Fruit fly (Drosophila melanogaster) whole organism, embryonic: ENCODE data around the gene CG5254.

Source experiments
- Antp ChIP-seq: fragments of 200-800 bp; sonication (Bioruptor generic); optimal IDR thresholded peaks from 3 replicates; lab custom pipeline; 2016; ENCODE audit warnings: missing biosample characterization, missing genetic modification characterization
- Asciz ChIP-seq: fragments of 200-800 bp; sonication (Bioruptor generic); optimal IDR thresholded peaks from 2 replicates; lab custom pipeline; 2017; ENCODE audit warnings: missing biosample characterization, mild to moderate bottlenecking, missing genetic modification characterization, missing genetic modification reagents
- Atf-2 ChIP-seq: fragments of 200-800 bp; sonication (Bioruptor generic); optimal IDR thresholded peaks from 2 replicates; lab custom pipeline; 2016; ENCODE audit warnings: missing biosample characterization, missing genetic modification characterization
- CG10147 ChIP-seq: fragments of 200-800 bp; sonication (Bioruptor generic); optimal IDR thresholded peaks from 2 replicates; lab custom pipeline; 2019; ENCODE audit warnings: missing biosample characterization, mild to moderate bottlenecking, missing genetic modification characterization, moderate library complexity
- CG12391 ChIP-seq: fragments of 200-800 bp; sonication (Bioruptor generic); optimal IDR thresholded peaks from 3 replicates; lab custom pipeline; 2018; ENCODE audit warnings: missing biosample characterization, mild to moderate bottlenecking, missing genetic modification characterization, moderate library complexity
- CG12769 ChIP-seq: fragments of 200-800 bp; sonication (Bioruptor generic); optimal IDR thresholded peaks from 2 replicates; lab custom pipeline; 2019; ENCODE audit warnings: missing biosample characterization, mild to moderate bottlenecking, missing genetic modification characterization, moderate library complexity
- CG14710 ChIP-seq: fragments of 200-800 bp; sonication (Bioruptor generic); optimal IDR thresholded peaks from 3 replicates; lab custom pipeline; 2019; ENCODE audit warnings: missing biosample characterization, mild to moderate bottlenecking, missing genetic modification characterization, moderate library complexity
- CG15011 ChIP-seq: fragments of 200-800 bp; sonication (Bioruptor generic); optimal IDR thresholded peaks from 3 replicates; lab custom pipeline; 2018; ENCODE audit warnings: missing biosample characterization, mild to moderate bottlenecking, missing genetic modification characterization
- CG15601 ChIP-seq: fragments of 200-800 bp; sonication (Bioruptor generic); optimal IDR thresholded peaks from 3 replicates; lab custom pipeline; 2019; ENCODE audit warnings: missing biosample characterization, mild to moderate bottlenecking, missing genetic modification characterization, moderate library complexity
- CG2120 ChIP-seq: fragments of 200-800 bp; sonication (Bioruptor generic); optimal IDR thresholded peaks from 3 replicates; lab custom pipeline; 2016; ENCODE audit warnings: missing biosample characterization, missing genetic modification characterization
- CG2199 ChIP-seq: fragments of 200-800 bp; sonication (Bioruptor generic); IDR thresholded peaks from 3 replicates; pipeline ENCODE4 v1.3.6; 2022; ENCODE audit warnings: missing biosample characterization, missing genetic modification characterization
- CG30020 ChIP-seq: fragments of 200-800 bp; optimal IDR thresholded peaks from 2 replicates; lab custom pipeline; 2019; ENCODE audit warnings: missing biosample characterization, mild to moderate bottlenecking, missing genetic modification characterization, moderate library complexity
- CG31224 ChIP-seq: fragments of 200-800 bp; sonication (Bioruptor generic); IDR thresholded peaks from 2 replicates; pipeline ENCODE4 v1.3.6; 2022; ENCODE audit warnings: missing biosample characterization, missing genetic modification characterization
- CG32772 ChIP-seq: fragments of 200-800 bp; sonication (Bioruptor generic); IDR thresholded peaks from 2 replicates; pipeline ENCODE4 v1.3.6; 2022; ENCODE audit warnings: missing biosample characterization, missing genetic modification characterization
- CG4360 ChIP-seq: fragments of 200-800 bp; sonication (Bioruptor generic); IDR thresholded peaks from 2 replicates; pipeline ENCODE4 v1.3.6; 2022; ENCODE audit warnings: missing biosample characterization, missing genetic modification characterization
- CG5245 ChIP-seq: fragments of 200-800 bp; sonication (Bioruptor generic); optimal IDR thresholded peaks from 3 replicates; lab custom pipeline; 2016; ENCODE audit warnings: missing biosample characterization, missing genetic modification characterization
- CG6765 ChIP-seq: fragments of 200-800 bp; sonication (Bioruptor generic); optimal IDR thresholded peaks from 3 replicates; lab custom pipeline; 2017; ENCODE audit warnings: missing biosample characterization, mild to moderate bottlenecking, missing genetic modification characterization
- CG7556 ChIP-seq: fragments of 200-800 bp; sonication (Bioruptor generic); optimal IDR thresholded peaks from 2 replicates; lab custom pipeline; 2017; ENCODE audit warnings: missing biosample characterization, mild to moderate bottlenecking, missing genetic modification characterization
- CG7786 ChIP-seq: fragments of 200-800 bp; sonication (Bioruptor generic); optimal IDR thresholded peaks from 2 replicates; lab custom pipeline; 2016; ENCODE audit warnings: missing biosample characterization, missing genetic modification characterization
- CG7963 ChIP-seq: fragments of 200-800 bp; sonication (Bioruptor generic); IDR thresholded peaks from 3 replicates; pipeline ENCODE4 v1.3.6; 2022; ENCODE audit warnings: missing biosample characterization, missing genetic modification characterization; ENCODE audit not compliant: partially characterized antibody
- CG8359 ChIP-seq: fragments of 200-800 bp; sonication (Bioruptor generic); optimal IDR thresholded peaks from 2 replicates; lab custom pipeline; 2017; ENCODE audit warnings: missing biosample characterization, mild to moderate bottlenecking, missing genetic modification characterization, borderline replicate concordance
- Camta ChIP-seq: fragments of 200-800 bp; sonication (Bioruptor generic); optimal IDR thresholded peaks from 2 replicates; lab custom pipeline; 2016; ENCODE audit warnings: missing biosample characterization, missing genetic modification characterization
- Dip2 ChIP-seq: fragments of 200-800 bp; sonication (Bioruptor generic); IDR thresholded peaks from 2 replicates; pipeline ENCODE4 v1.3.6; 2022; ENCODE audit warnings: missing biosample characterization, missing genetic modification characterization
- E2f2 ChIP-seq: fragments of 200-800 bp; sonication (Bioruptor generic); IDR thresholded peaks from 2 replicates; pipeline ENCODE4 v1.3.6; 2022; ENCODE audit warnings: missing biosample characterization, missing genetic modification characterization
- Ets65A ChIP-seq: fragments of 200-800 bp; sonication (Bioruptor generic); peaks from one replicate; lab custom pipeline; 2016; ENCODE audit warnings: missing biosample characterization, missing genetic modification characterization
- H15 ChIP-seq: fragments of 200-800 bp; sonication (Bioruptor generic); IDR thresholded peaks from 3 replicates; pipeline ENCODE4 v1.3.6; 2022; ENCODE audit warnings: missing biosample characterization, missing genetic modification characterization
- HLHmδ ChIP-seq: fragments of 200-800 bp; sonication (Bioruptor generic); optimal IDR thresholded peaks from 2 replicates; lab custom pipeline; 2018; ENCODE audit warnings: missing biosample characterization, mild to moderate bottlenecking, missing genetic modification characterization, moderate library complexity
- Hey ChIP-seq: fragments of 200-800 bp; sonication (Bioruptor generic); optimal IDR thresholded peaks from 3 replicates; lab custom pipeline; 2018; ENCODE audit warnings: missing biosample characterization, mild to moderate bottlenecking, missing genetic modification characterization
- Hr3 ChIP-seq: fragments of 200-800 bp; sonication (Bioruptor generic); optimal IDR thresholded peaks from 3 replicates; lab custom pipeline; 2016; ENCODE audit warnings: missing biosample characterization, missing genetic modification characterization
- Sin3A ChIP-seq: fragments of >200 bp; optimal IDR thresholded peaks from 2 replicates; lab custom pipeline; 2018
- Sry-δ ChIP-seq: fragments of 200-800 bp; sonication (Bioruptor generic); optimal IDR thresholded peaks from 2 replicates; lab custom pipeline; 2016; ENCODE audit warnings: missing biosample characterization, missing genetic modification characterization
- TFAM ChIP-seq: fragments of 200-800 bp; sonication (Bioruptor generic); optimal IDR thresholded peaks from 2 replicates; lab custom pipeline; 2017; ENCODE audit warnings: missing biosample characterization, missing genetic modification characterization, inconsistent platforms
- cad ChIP-seq: fragments of >200 bp; optimal IDR thresholded peaks from 2 replicates; lab custom pipeline; 2017; ENCODE audit warnings: missing biosample characterization, missing genetic modification characterization
- cas ChIP-seq: fragments of 200-800 bp; sonication (Bioruptor generic); IDR thresholded peaks from 2 replicates; pipeline ENCODE4 v1.3.6; 2022; ENCODE audit warnings: missing biosample characterization, missing genetic modification characterization
- croc ChIP-seq: fragments of 200-800 bp; sonication (Bioruptor generic); conservative IDR thresholded peaks from 3 replicates; pipeline ENCODE4 v1.3.6; 2022; ENCODE audit warnings: missing biosample characterization, missing genetic modification characterization
- dati ChIP-seq: fragments of 200-800 bp; sonication (Bioruptor generic); IDR thresholded peaks from 2 replicates; pipeline ENCODE4 v1.3.6; 2022; ENCODE audit warnings: missing biosample characterization, missing genetic modification characterization
- dmrt11E ChIP-seq: fragments of 200-800 bp; sonication (Bioruptor generic); optimal IDR thresholded peaks from 3 replicates; lab custom pipeline; 2018; ENCODE audit warnings: missing biosample characterization, mild to moderate bottlenecking, missing genetic modification characterization, moderate library complexity
- gro ChIP-seq: fragments of 200-800 bp; sonication (Bioruptor generic); optimal IDR thresholded peaks from 2 replicates; lab custom pipeline; 2016; ENCODE audit warnings: missing biosample characterization, missing genetic modification characterization
- ind ChIP-seq: fragments of 200-800 bp; sonication (Bioruptor generic); optimal IDR thresholded peaks from 3 replicates; lab custom pipeline; 2016; ENCODE audit warnings: missing biosample characterization, missing genetic modification characterization
- luna ChIP-seq: fragments of 200-800 bp; sonication (Bioruptor generic); optimal IDR thresholded peaks from 2 replicates; lab custom pipeline; 2016; ENCODE audit warnings: missing biosample characterization, missing genetic modification characterization
- mirr ChIP-seq: fragments of 200-800 bp; sonication (Bioruptor generic); optimal IDR thresholded peaks from 3 replicates; lab custom pipeline; 2018; ENCODE audit warnings: missing biosample characterization, mild to moderate bottlenecking, missing genetic modification characterization
- org-1 ChIP-seq: fragments of 200-800 bp; sonication (Bioruptor generic); optimal IDR thresholded peaks from 2 replicates; lab custom pipeline; 2017; ENCODE audit warnings: missing biosample characterization, missing genetic modification characterization
- pho ChIP-seq: fragments of 200-800 bp; sonication (Bioruptor generic); optimal IDR thresholded peaks from 2 replicates; lab custom pipeline; 2016; ENCODE audit warnings: missing biosample characterization, missing genetic modification characterization
- prd ChIP-seq, 3 experiments: fragments of >200 bp in 2 of 3; fragments of 200-800 bp in 1 of 3; sonication (Bioruptor generic) in 1 of 3; optimal IDR thresholded peaks in 2 of 3; IDR thresholded peaks in 1 of 3; 2 replicates in 2 of 3; 3 replicates in 1 of 3; pipeline versions ENCODE4 v1.3.6 to Lab custom; 2017 to 2022; ENCODE audit warnings: missing biosample characterization in 1 of 3, missing genetic modification characterization in 1 of 3
- pros ChIP-seq: fragments of 200-800 bp; sonication (Bioruptor generic); optimal IDR thresholded peaks from 3 replicates; lab custom pipeline; 2019; ENCODE audit warnings: missing biosample characterization, mild to moderate bottlenecking, missing genetic modification characterization, moderate library complexity
- repo ChIP-seq: fragments of 200-800 bp; sonication (Bioruptor generic); optimal IDR thresholded peaks from 2 replicates; lab custom pipeline; 2016; ENCODE audit warnings: missing biosample characterization, missing genetic modification characterization
- sug ChIP-seq: fragments of 200-800 bp; optimal IDR thresholded peaks from 2 replicates; lab custom pipeline; 2019; ENCODE audit warnings: missing biosample characterization, mild to moderate bottlenecking, missing genetic modification characterization, moderate library complexity
- tgo ChIP-seq: fragments of 200-800 bp; sonication (Bioruptor generic); IDR thresholded peaks from 3 replicates; pipeline ENCODE4 v1.3.6; 2022; ENCODE audit warnings: missing biosample characterization, missing genetic modification characterization
- tx ChIP-seq: fragments of 200-800 bp; sonication (Bioruptor generic); optimal IDR thresholded peaks from 2 replicates; lab custom pipeline; 2016; ENCODE audit warnings: missing biosample characterization, missing genetic modification characterization
- wor ChIP-seq: fragments of 200-800 bp; sonication (Bioruptor generic); IDR thresholded peaks from 2 replicates; pipeline ENCODE4 v1.3.6; 2022; ENCODE audit warnings: missing biosample characterization, missing genetic modification characterization
- zen ChIP-seq: fragments of 200-800 bp; sonication (Bioruptor generic); optimal IDR thresholded peaks from 3 replicates; lab custom pipeline; 2018; ENCODE audit warnings: missing biosample characterization, mild to moderate bottlenecking, missing genetic modification characterization, moderate library complexity

CG5254 gene

DNA sequence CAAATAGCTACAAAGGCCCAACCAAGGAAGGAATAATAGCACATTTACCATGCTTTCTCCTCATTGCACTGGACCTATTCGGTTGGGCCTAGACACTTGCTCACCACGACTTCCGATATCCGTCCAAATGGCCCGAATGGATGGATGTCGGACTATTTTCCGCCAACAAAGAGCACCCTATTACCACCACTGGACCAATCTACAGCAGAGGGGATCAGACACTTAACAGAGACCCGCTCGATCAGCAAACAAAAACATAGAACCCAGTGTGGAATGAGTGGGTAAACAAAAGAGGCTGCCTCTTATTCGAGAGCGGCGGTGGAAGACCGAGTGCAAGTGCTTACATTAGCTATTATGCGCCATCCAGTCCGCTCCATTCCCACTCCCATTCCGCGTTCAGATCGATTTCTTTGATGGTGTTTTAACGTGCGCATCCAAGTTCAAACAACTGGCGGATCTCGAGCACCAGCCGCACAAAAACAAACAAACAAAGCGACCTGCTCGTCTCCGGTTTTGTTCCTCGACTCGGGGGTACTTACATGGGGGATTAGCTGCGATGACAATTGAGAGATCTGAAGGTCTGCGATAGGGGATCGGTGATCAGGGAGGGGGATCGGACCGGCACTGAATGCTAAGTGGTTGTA, 18.5 kb downstream of the CG5254 start (continued):
- TF ChIP-seq Camta (GFP tag; lab: Kevin White, UChicago) (no peak), Ets65A (GFP tag; lab: Kevin White, UChicago) (no peak), HLHmδ (GFP tag; lab: Kevin White, UChicago) (no peak), H15 (GFP tag; lab: Robert Waterston, UW) (no peak), Sry-δ (GFP tag; lab: Kevin White, UChicago) (peak; percentile 39), luna (no peak), Sin3A (lab: Kevin White, UChicago) (no peak), CG30020 (tag; lab: Kevin White, UChicago) (no peak), CG14710 (peak; percentile 10), org-1 (GFP tag; lab: Kevin White, UChicago) (peak; percentile 12), zen (no peak), CG10147 (GFP tag; lab: Kevin White, UChicago) (no peak), Dip2 (GFP tag; lab: Robert Waterston, UW) (no peak), mirr (GFP tag; lab: Kevin White, UChicago) (peak; percentile 14), Antp (GFP tag; lab: Kevin White, UChicago) (no peak), ind (GFP tag; lab: Kevin White, UChicago) (no peak), CG7556 (no peak), pho (GFP tag; lab: Kevin White, UChicago) (no peak), CG12391 (tag; lab: Kevin White, UChicago) (no peak), wor (GFP tag; lab: Robert Waterston, UW) (no peak), E2f2 (GFP tag; lab: Robert Waterston, UW) (no peak), CG32772 (GFP tag; lab: Robert Waterston, UW) (no peak), CG31224 (GFP tag; lab: Robert Waterston, UW) (no peak), CG15011 (GFP tag; lab: Kevin White, UChicago) (no peak), pros (GFP tag; lab: Kevin White, UChicago) (peak; percentile 33), Hr3 (GFP tag; lab: Kevin White, UChicago) (no peak), tgo (no peak), Atf-2 (GFP tag; lab: Kevin White, UChicago) (no peak), CG7786 (GFP tag; lab: Kevin White, UChicago) (no peak), tx (GFP tag; lab: Kevin White, UChicago) (no peak), cas (no peak), repo (no peak), sug (peak; percentile 35), CG2120 (GFP tag; lab: Kevin White, UChicago) (no peak), CG15601 (tag; lab: Kevin White, UChicago) (peak; percentile 3), croc (no peak), CG6765 (GFP tag; lab: Kevin White, UChicago) (no peak), Asciz (GFP tag; lab: Kevin White, UChicago) (no peak), TFAM (GFP tag; lab: Kevin White, UChicago) (no peak), dmrt11E (tag; lab: Kevin White, UChicago) (peak; percentile 1), CG7963 (GFP tag; lab: Robert Waterston, UW) (no peak), CG12769 (tag; lab: Kevin White, UChicago) (peak; percentile 40), CG2199 (GFP tag; lab: Robert Waterston, UW) (no peak), CG8359 (GFP tag; lab: Kevin White, UChicago) (no peak), CG5245 (no peak), gro (no peak), Hey (tag; lab: Kevin White, UChicago) (no peak), dati (GFP tag; lab: Robert Waterston, UW) (no peak), CG4360 (GFP tag; lab: Robert Waterston, UW) (no peak), prd (optimal IDR thresholded peaks at IDR 0.05; lab: Kevin White, UChicago) (no peak), prd (GFP tag; IDR thresholded peaks at IDR 0.05; lab: Robert Waterston, UW) (no peak), cad (GFP tag; lab: Kevin White, UChicago) (no peak)
